Fruit fly (Drosophila melanogaster) whole organism, wandering third instar larva: Measurements from ENCODE around the gene Uros1.
A peak's percentile ranks its signal among the peaks of the same experiment; 100 is the strongest.

Source experiments
- Abd-B ChIP-seq: fragments of >200 bp; optimal IDR thresholded peaks from 2 replicates; lab custom pipeline; 2017; ENCODE audit warnings: missing biosample characterization, missing genetic modification characterization
- CG32264 ChIP-seq: fragments of 200-800 bp; sonication (Bioruptor generic); optimal IDR thresholded peaks from 2 replicates; lab custom pipeline; 2016; ENCODE audit warnings: missing biosample characterization, missing genetic modification characterization
- CG9705 ChIP-seq: fragments of 200-800 bp; sonication (Bioruptor generic); optimal IDR thresholded peaks from 2 replicates; lab custom pipeline; 2018; ENCODE audit warnings: missing biosample characterization, mild to moderate bottlenecking, missing genetic modification characterization
- CrebA ChIP-seq: fragments of 200-800 bp; sonication (Bioruptor generic); optimal IDR thresholded peaks from 2 replicates; lab custom pipeline; 2016; ENCODE audit warnings: missing biosample characterization, mild to moderate bottlenecking, missing genetic modification characterization, borderline replicate concordance
- Dfd ChIP-seq: fragments of >200 bp; optimal IDR thresholded peaks from 2 replicates; lab custom pipeline; 2017; ENCODE audit warnings: missing biosample characterization, missing genetic modification characterization
- Dif ChIP-seq: fragments of 200-275, 200-300 bp; sonication (Bioruptor generic); optimal IDR thresholded peaks from 2 replicates; lab custom pipeline; 2018; ENCODE audit warnings: missing biosample characterization, missing genetic modification characterization; ENCODE audit not compliant: partially characterized antibody
- GATAd ChIP-seq: sonication (Bioruptor generic); optimal IDR thresholded peaks from 2 replicates; lab custom pipeline; 2016; ENCODE audit warnings: missing biosample characterization, missing genetic modification characterization
- HLH106 ChIP-seq: fragments of 200-800 bp; optimal IDR thresholded peaks from 3 replicates; lab custom pipeline; 2019; ENCODE audit warnings: missing biosample characterization, mild to moderate bottlenecking, missing genetic modification characterization, moderate library complexity
- Hnf4 ChIP-seq: fragments of 200-800 bp; sonication (Bioruptor generic); optimal IDR thresholded peaks from 2 replicates; lab custom pipeline; 2016; ENCODE audit warnings: missing biosample characterization, mild to moderate bottlenecking, missing genetic modification characterization
- Hr78 ChIP-seq: fragments of >200 bp; optimal IDR thresholded peaks from 2 replicates; lab custom pipeline; 2017; ENCODE audit warnings: missing biosample characterization, missing genetic modification characterization
- Hr83 ChIP-seq: fragments of 200-300 bp; sonication (Bioruptor generic); optimal IDR thresholded peaks from 2 replicates; lab custom pipeline; 2016; ENCODE audit warnings: missing biosample characterization, mild to moderate bottlenecking, missing genetic modification characterization, moderate library complexity; ENCODE audit not compliant: poor library complexity, severe bottlenecking
- Jra ChIP-seq: sonication (Bioruptor generic); optimal IDR thresholded peaks from 2 replicates; lab custom pipeline; 2016; ENCODE audit warnings: missing biosample characterization, missing genetic modification characterization
- Mio ChIP-seq: sonication (Bioruptor generic); optimal IDR thresholded peaks from 2 replicates; lab custom pipeline; 2016; ENCODE audit warnings: missing biosample characterization, missing genetic modification characterization
- Myc ChIP-seq: fragments of >200 bp; optimal IDR thresholded peaks from 2 replicates; lab custom pipeline; 2017
- N ChIP-seq: fragments of >200 bp; optimal IDR thresholded peaks from 2 replicates; lab custom pipeline; 2018; ENCODE audit warnings: missing biosample characterization, missing external identifiers, missing genetic modification characterization
- OdsH ChIP-seq: fragments of 200-800 bp; sonication (Bioruptor generic); optimal IDR thresholded peaks from 2 replicates; lab custom pipeline; 2016; ENCODE audit warnings: missing biosample characterization, mild to moderate bottlenecking, missing genetic modification characterization
- Rel ChIP-seq, 2 experiments: fragments of 200-800 bp; sonication (Bioruptor generic) in 1 of 2; optimal IDR thresholded peaks; 2 replicates in 1 of 2; 3 replicates in 1 of 2; lab custom pipeline; 2016 to 2019; ENCODE audit warnings: mild to moderate bottlenecking in 2 of 2, missing biosample characterization in 2 of 2, missing genetic modification characterization in 2 of 2, moderate library complexity in 1 of 2
- Sp1 ChIP-seq: fragments of 200-800 bp; sonication (Bioruptor generic); optimal IDR thresholded peaks from 3 replicates; lab custom pipeline; 2019; ENCODE audit warnings: missing biosample characterization, mild to moderate bottlenecking, missing genetic modification characterization, moderate library complexity
- Vsx2 ChIP-seq: fragments of 200-300, 225-300 bp; sonication (Bioruptor generic); optimal IDR thresholded peaks from 2 replicates; lab custom pipeline; 2018; ENCODE audit warnings: missing biosample characterization, missing genetic modification characterization; ENCODE audit not compliant: partially characterized antibody
- br ChIP-seq: fragments of 200-800 bp; sonication (Bioruptor generic); optimal IDR thresholded peaks from 2 replicates; lab custom pipeline; 2016; ENCODE audit warnings: missing biosample characterization, missing genetic modification characterization
- brk ChIP-seq: fragments of 200-800 bp; sonication (Bioruptor generic); optimal IDR thresholded peaks from 2 replicates; lab custom pipeline; 2016; ENCODE audit warnings: missing biosample characterization, mild to moderate bottlenecking, missing genetic modification characterization
- dl ChIP-seq, 2 experiments: fragments of 175-275, 200-275 bp in 1 of 2; fragments of 200-275 bp in 1 of 2; sonication (Bioruptor generic); optimal IDR thresholded peaks; lab custom pipeline; 2018; ENCODE audit warnings: mild to moderate bottlenecking in 2 of 2, missing biosample characterization in 2 of 2, missing genetic modification characterization in 2 of 2, moderate library complexity in 2 of 2; ENCODE audit not compliant: partially characterized antibody in 2 of 2, insufficient read depth in 1 of 2
- dmrt93B ChIP-seq: fragments of 200-800 bp; sonication (Bioruptor generic); optimal IDR thresholded peaks from 2 replicates; lab custom pipeline; 2018; ENCODE audit warnings: missing biosample characterization, mild to moderate bottlenecking, missing genetic modification characterization
- dsf ChIP-seq: sonication (Bioruptor generic); optimal IDR thresholded peaks from 2 replicates; lab custom pipeline; 2016; ENCODE audit warnings: missing biosample characterization, missing genetic modification characterization, borderline replicate concordance
- ey ChIP-seq: fragments of 200-800 bp; sonication (Bioruptor generic); optimal IDR thresholded peaks from 2 replicates; lab custom pipeline; 2016; ENCODE audit warnings: missing biosample characterization, missing genetic modification characterization
- foxo ChIP-seq, 2 experiments: fragments of 200-800 bp; sonication (Bioruptor generic); optimal IDR thresholded peaks; 2 replicates in 1 of 2; 3 replicates in 1 of 2; lab custom pipeline; 2016 to 2017; ENCODE audit warnings: missing biosample characterization in 2 of 2, missing genetic modification characterization in 2 of 2
- fru ChIP-seq: fragments of 200-800 bp; sonication (Bioruptor generic); optimal IDR thresholded peaks from 3 replicates; lab custom pipeline; 2016; ENCODE audit warnings: missing biosample characterization, mild to moderate bottlenecking, missing genetic modification characterization
- h ChIP-seq: fragments of 200-800 bp; sonication (Bioruptor generic); optimal IDR thresholded peaks from 3 replicates; lab custom pipeline; 2016; ENCODE audit warnings: missing biosample characterization, mild to moderate bottlenecking, missing genetic modification characterization
- jim ChIP-seq: fragments of 175-275, 200-325 bp; sonication (Bioruptor generic); optimal IDR thresholded peaks from 2 replicates; lab custom pipeline; 2016; ENCODE audit warnings: missing biosample characterization, mild to moderate bottlenecking, missing genetic modification characterization
- lola ChIP-seq: fragments of >200 bp; optimal IDR thresholded peaks from 2 replicates; lab custom pipeline; 2017; ENCODE audit warnings: missing biosample characterization, missing genetic modification characterization
- pan ChIP-seq: fragments of >200 bp; optimal IDR thresholded peaks from 2 replicates; lab custom pipeline; 2017
- psq ChIP-seq: fragments of 200-800 bp; sonication (Bioruptor generic); optimal IDR thresholded peaks from 3 replicates; lab custom pipeline; 2017; ENCODE audit warnings: missing biosample characterization, mild to moderate bottlenecking, missing genetic modification characterization, moderate library complexity
- rgr ChIP-seq: fragments of 200-800 bp; sonication (Bioruptor generic); optimal IDR thresholded peaks from 3 replicates; lab custom pipeline; 2016; ENCODE audit warnings: missing biosample characterization, mild to moderate bottlenecking, missing genetic modification characterization
- sage ChIP-seq: fragments of 200-800 bp; sonication (Bioruptor generic); optimal IDR thresholded peaks from 2 replicates; lab custom pipeline; 2016; ENCODE audit warnings: missing biosample characterization, mild to moderate bottlenecking, missing genetic modification characterization
- sv ChIP-seq: fragments of 200-800 bp; sonication (Bioruptor generic); optimal IDR thresholded peaks from 3 replicates; lab custom pipeline; 2016; ENCODE audit warnings: missing biosample characterization, missing genetic modification characterization
- tai ChIP-seq: sonication (Bioruptor generic); optimal IDR thresholded peaks from 2 replicates; lab custom pipeline; 2016; ENCODE audit warnings: missing biosample characterization, missing genetic modification characterization
- usp ChIP-seq: fragments of >200 bp; optimal IDR thresholded peaks from 2 replicates; lab custom pipeline; 2017; ENCODE audit warnings: missing biosample characterization, missing genetic modification characterization
- woc ChIP-seq: sonication (Bioruptor generic); optimal IDR thresholded peaks from 2 replicates; lab custom pipeline; 2016; ENCODE audit warnings: missing biosample characterization, mild to moderate bottlenecking, missing genetic modification characterization

Gene Uros1

dm6 chrX:8895413-8895812 is 4.7 kb downstream of the Uros1 start:
- TF ChIP-seq OdsH (no peak), foxo (GFP tag; optimal IDR thresholded peaks at IDR 0.05; lab: Kevin White, UChicago) (peak in 1 of 2 experiments; percentile 3), br (GFP tag; lab: Kevin White, UChicago) (no peak), CG9705 (GFP tag; lab: Kevin White, UChicago) (peak; percentile 17), Hnf4 (GFP tag; lab: Kevin White, UChicago) (peak; percentile 30), Jra (GFP tag; lab: Kevin White, UChicago) (peak; percentile 68), rgr (GFP tag; lab: Kevin White, UChicago) (peak; percentile 35), sage (GFP tag; lab: Kevin White, UChicago) (no peak), sv (no peak), Abd-B (GFP tag; lab: Kevin White, UChicago) (no peak), Sp1 (peak; percentile 31), jim (no peak), HLH106 (tag; lab: Kevin White, UChicago) (peak; percentile 53), tai (GFP tag; lab: Kevin White, UChicago) (no peak), CG32264 (GFP tag; lab: Kevin White, UChicago) (no peak), lola (GFP tag; lab: Kevin White, UChicago) (no peak), GATAd (GFP tag; lab: Kevin White, UChicago) (no peak), dl (GFP tag; optimal IDR thresholded peaks at IDR 0.05; lab: Kevin White, UChicago; ENCODE audit: insufficient read depth in 1 of 2, partially characterized antibody in 2 of 2) (no peak), h (GFP tag; lab: Kevin White, UChicago) (peak; percentile 8), psq (GFP tag; lab: Kevin White, UChicago) (no peak), N (GFP tag; lab: Kevin White, UChicago) (no peak), pan (no peak), Mio (GFP tag; lab: Kevin White, UChicago) (no peak), woc (GFP tag; lab: Kevin White, UChicago) (peak; percentile 55), Rel (GFP tag; optimal IDR thresholded peaks at IDR 0.05; lab: Kevin White, UChicago) (no peak), Rel (tag; optimal IDR thresholded peaks at IDR 0.05; lab: Kevin White, UChicago) (peak; percentile 33), dmrt93B (GFP tag; lab: Kevin White, UChicago) (no peak), CrebA (GFP tag; lab: Kevin White, UChicago) (no peak), fru (peak; percentile 60), brk (GFP tag; lab: Kevin White, UChicago) (no peak), Dif (GFP tag; lab: Kevin White, UChicago) (no peak), dsf (no peak), ey (peak; percentile 56), Vsx2 (no peak)

dm6 chrX:8895018-8895392 is 5.1 kb downstream of the Uros1 start:
- TF ChIP-seq dmrt93B (GFP tag; lab: Kevin White, UChicago): peak; percentile 30
- no peak for TF ChIP-seq usp (GFP tag; lab: Kevin White, UChicago)
- TF ChIP-seq HLH106 (tag; lab: Kevin White, UChicago): peak; percentile 70
- TF ChIP-seq psq (GFP tag; lab: Kevin White, UChicago): peak; percentile 32
- TF ChIP-seq Sp1: peak; percentile 56
- TF ChIP-seq CrebA (GFP tag; lab: Kevin White, UChicago): no peak

dm6 chrX:8894315-8895017 is 5.6 kb downstream of the Uros1 start:
- TF ChIP-seq tai (GFP tag; lab: Kevin White, UChicago): peak; percentile 13
- TF ChIP-seq dl (GFP tag; optimal IDR thresholded peaks at IDR 0.05; lab: Kevin White, UChicago; ENCODE audit: insufficient read depth in 1 of 2, partially characterized antibody in 2 of 2): peak in 1 of 2 experiments; percentile 60
- peak; percentile 17 to 83 for TF ChIP-seq foxo (GFP tag; optimal IDR thresholded peaks at IDR 0.05; lab: Kevin White, UChicago)
- TF ChIP-seq jim: peak; percentile 85
- TF ChIP-seq Hr78 (GFP tag; lab: Kevin White, UChicago): no peak
- peak; percentile 74 for TF ChIP-seq Sp1
- no peak for TF ChIP-seq Mio (GFP tag; lab: Kevin White, UChicago)
- TF ChIP-seq Abd-B (GFP tag; lab: Kevin White, UChicago): no peak
- TF ChIP-seq CG32264 (GFP tag; lab: Kevin White, UChicago): peak; percentile 61
- TF ChIP-seq Myc: no peak
- no peak for TF ChIP-seq Rel (GFP tag; optimal IDR thresholded peaks at IDR 0.05; lab: Kevin White, UChicago)
- peak; percentile 36 for TF ChIP-seq Rel (tag; optimal IDR thresholded peaks at IDR 0.05; lab: Kevin White, UChicago)
- peak; percentile 52 for TF ChIP-seq dmrt93B (GFP tag; lab: Kevin White, UChicago)
- TF ChIP-seq dsf: no peak
- TF ChIP-seq sv: peak; percentile 80
- peak; percentile 79 for TF ChIP-seq OdsH
- TF ChIP-seq brk (GFP tag; lab: Kevin White, UChicago): peak; percentile 44
- peak; percentile 67 for TF ChIP-seq sage (GFP tag; lab: Kevin White, UChicago)
- no peak for TF ChIP-seq GATAd (GFP tag; lab: Kevin White, UChicago)
- TF ChIP-seq usp (GFP tag; lab: Kevin White, UChicago): no peak
- no peak for TF ChIP-seq N (GFP tag; lab: Kevin White, UChicago)
- TF ChIP-seq Dif (GFP tag; lab: Kevin White, UChicago): peak; percentile 30
- peak; percentile 79 for TF ChIP-seq ey
- no peak for TF ChIP-seq lola (GFP tag; lab: Kevin White, UChicago)
- TF ChIP-seq Dfd (GFP tag; lab: Kevin White, UChicago): no peak
- TF ChIP-seq HLH106 (tag; lab: Kevin White, UChicago): peak; percentile 75
- TF ChIP-seq pan: no peak
- peak; percentile 32 for TF ChIP-seq woc (GFP tag; lab: Kevin White, UChicago)
- peak; percentile 67 for TF ChIP-seq psq (GFP tag; lab: Kevin White, UChicago)
- peak; percentile 81 for TF ChIP-seq fru
- peak; percentile 72 for TF ChIP-seq Hnf4 (GFP tag; lab: Kevin White, UChicago)
- no peak for TF ChIP-seq Hr83 (GFP tag; lab: Kevin White, UChicago)
- TF ChIP-seq Vsx2: peak; percentile 51
- TF ChIP-seq h (GFP tag; lab: Kevin White, UChicago): peak; percentile 84
- peak; percentile 84 for TF ChIP-seq rgr (GFP tag; lab: Kevin White, UChicago)
- peak; percentile 49 for TF ChIP-seq Jra (GFP tag; lab: Kevin White, UChicago)
